Fruit fly (Drosophila melanogaster) whole organism, embryonic: Measurements from ENCODE around the gene fz3.
A peak's percentile ranks its signal among the peaks of the same experiment; 100 is the strongest.

Experiments
- BEAF-32 ChIP-seq: fragments of 200-800 bp; sonication (Bioruptor generic); optimal IDR thresholded peaks from 3 replicates; lab custom pipeline; 2017; ENCODE audit warnings: missing biosample characterization, missing genetic modification characterization, mild to moderate bottlenecking, moderate library complexity, missing genetic modification reagents
- Bgb ChIP-seq: fragments of 200-800 bp; sonication (Bioruptor generic); IDR thresholded peaks from 2 replicates; pipeline ENCODE4 v1.3.6; 2022; ENCODE audit warnings: missing biosample characterization, missing genetic modification characterization; ENCODE audit not compliant: partially characterized antibody
- CG11723 ChIP-seq: fragments of 200-800 bp; sonication (Bioruptor generic); optimal IDR thresholded peaks from 2 replicates; lab custom pipeline; 2017; ENCODE audit warnings: missing biosample characterization, mild to moderate bottlenecking, missing genetic modification characterization
- CG12155 ChIP-seq: fragments of 200-800 bp; sonication (Bioruptor generic); optimal IDR thresholded peaks from 3 replicates; lab custom pipeline; 2016; ENCODE audit warnings: missing biosample characterization, missing genetic modification characterization
- CG13775 ChIP-seq: fragments of 200-800 bp; sonication (Bioruptor generic); optimal IDR thresholded peaks from 3 replicates; lab custom pipeline; 2017; ENCODE audit warnings: missing biosample characterization, mild to moderate bottlenecking, missing genetic modification characterization
- CG14860 ChIP-seq: fragments of 200-800 bp; sonication (Bioruptor generic); IDR thresholded peaks from 3 replicates; pipeline ENCODE4 v1.3.6; 2022; ENCODE audit warnings: missing biosample characterization, missing genetic modification characterization; ENCODE audit not compliant: partially characterized antibody
- CG2116 ChIP-seq: fragments of 200-800 bp; sonication (Bioruptor generic); optimal IDR thresholded peaks from 3 replicates; lab custom pipeline; 2018; ENCODE audit warnings: missing biosample characterization, mild to moderate bottlenecking, missing genetic modification characterization
- CG2129 ChIP-seq: fragments of 200-800 bp; sonication (Bioruptor generic); IDR thresholded peaks from 2 replicates; pipeline ENCODE4 v1.3.6; 2022; ENCODE audit warnings: missing biosample characterization, missing genetic modification characterization; ENCODE audit not compliant: partially characterized antibody
- CG2712 ChIP-seq: fragments of 200-800 bp; optimal IDR thresholded peaks from 3 replicates; lab custom pipeline; 2019; ENCODE audit warnings: missing biosample characterization, mild to moderate bottlenecking, missing genetic modification characterization, moderate library complexity
- CG30403 ChIP-seq: fragments of 200-800 bp; sonication (Bioruptor generic); optimal IDR thresholded peaks from 3 replicates; lab custom pipeline; 2016; ENCODE audit warnings: missing biosample characterization, missing genetic modification characterization
- CG34224 ChIP-seq: fragments of 200-800 bp; sonication (Bioruptor generic); IDR thresholded peaks from 3 replicates; pipeline ENCODE4 v1.3.6; 2022; ENCODE audit warnings: missing biosample characterization, missing genetic modification characterization; ENCODE audit not compliant: partially characterized antibody
- CG3838 ChIP-seq: fragments of 200-800 bp; sonication (Bioruptor generic); optimal IDR thresholded peaks from 3 replicates; lab custom pipeline; 2016; ENCODE audit warnings: missing biosample characterization, missing genetic modification characterization
- CG4404 ChIP-seq: fragments of 200-800 bp; sonication (Bioruptor generic); IDR thresholded peaks from 2 replicates; pipeline ENCODE4 v1.3.6; 2022; ENCODE audit warnings: missing biosample characterization, missing genetic modification characterization
- CG8290 ChIP-seq, 3 experiments: fragments of 200-800 bp; sonication (Bioruptor generic); optimal IDR thresholded peaks; 2 replicates each; lab custom pipeline; 2016 to 2019; ENCODE audit warnings: missing biosample characterization in 3 of 3, missing genetic modification characterization in 3 of 3, mild to moderate bottlenecking in 2 of 3, moderate library complexity in 1 of 3
- CG8478 ChIP-seq: fragments of >200 bp; optimal IDR thresholded peaks from 2 replicates; lab custom pipeline; 2018
- CrebB ChIP-seq: fragments of 200-800 bp; sonication (Bioruptor generic); optimal IDR thresholded peaks from 3 replicates; lab custom pipeline; 2018; ENCODE audit warnings: missing biosample characterization, mild to moderate bottlenecking, missing genetic modification characterization
- Dip3 ChIP-seq: fragments of 200-800 bp; sonication (Bioruptor generic); optimal IDR thresholded peaks from 3 replicates; lab custom pipeline; 2016; ENCODE audit warnings: missing biosample characterization, missing genetic modification characterization
- Ets97D ChIP-seq: fragments of 200-800 bp; sonication (Bioruptor generic); optimal IDR thresholded peaks from 3 replicates; lab custom pipeline; 2016; ENCODE audit warnings: missing biosample characterization, missing genetic modification characterization
- HLH4C ChIP-seq: fragments of 200-800 bp; sonication (Bioruptor generic); IDR thresholded peaks from 3 replicates; pipeline ENCODE4 v1.3.6; 2022; ENCODE audit warnings: missing biosample characterization, missing genetic modification characterization; ENCODE audit not compliant: partially characterized antibody
- HLH54F ChIP-seq: fragments of 200-800 bp; sonication (Bioruptor generic); optimal IDR thresholded peaks from 3 replicates; lab custom pipeline; 2016; ENCODE audit warnings: missing biosample characterization, missing genetic modification characterization
- Hmx ChIP-seq: fragments of 200-800 bp; sonication (Bioruptor generic); optimal IDR thresholded peaks from 2 replicates; lab custom pipeline; 2016; ENCODE audit warnings: missing biosample characterization, missing genetic modification characterization
- Myb ChIP-seq: fragments of 200-800 bp; sonication (Bioruptor generic); optimal IDR thresholded peaks from 2 replicates; lab custom pipeline; 2016; ENCODE audit warnings: missing biosample characterization, missing genetic modification characterization
- Nf-YC ChIP-seq: fragments of 200-800 bp; optimal IDR thresholded peaks from 3 replicates; lab custom pipeline; 2019; ENCODE audit warnings: missing biosample characterization, mild to moderate bottlenecking, missing genetic modification characterization, moderate library complexity
- Scr ChIP-seq: fragments of 200-800 bp; sonication (Bioruptor generic); IDR thresholded peaks from 2 replicates; pipeline ENCODE4 v1.3.6; 2022; ENCODE audit warnings: missing biosample characterization, missing genetic modification characterization; ENCODE audit not compliant: partially characterized antibody
- Sin3A ChIP-seq: fragments of >200 bp; optimal IDR thresholded peaks from 2 replicates; lab custom pipeline; 2018
- Six4 ChIP-seq: fragments of 200-800 bp; sonication (Bioruptor generic); optimal IDR thresholded peaks from 2 replicates; lab custom pipeline; 2016; ENCODE audit warnings: missing biosample characterization, missing genetic modification characterization
- Usf ChIP-seq: fragments of 200-800 bp; sonication (Bioruptor generic); optimal IDR thresholded peaks from 2 replicates; lab custom pipeline; 2017; ENCODE audit warnings: missing genotype, missing biosample characterization, missing genetic modification characterization
- aop ChIP-seq: fragments of 200-800 bp; sonication (Bioruptor generic); IDR thresholded peaks from 2 replicates; pipeline ENCODE4 v1.3.6; 2022; ENCODE audit warnings: missing biosample characterization, missing genetic modification characterization
- bbx ChIP-seq: fragments of 200-800 bp; sonication (Bioruptor generic); IDR thresholded peaks from 2 replicates; pipeline ENCODE4 v1.3.6; 2022; ENCODE audit warnings: missing biosample characterization, missing genetic modification characterization; ENCODE audit not compliant: partially characterized antibody
- croc ChIP-seq: fragments of 200-800 bp; sonication (Bioruptor generic); conservative IDR thresholded peaks from 3 replicates; pipeline ENCODE4 v1.3.6; 2022; ENCODE audit warnings: missing biosample characterization, missing genetic modification characterization
- dm ChIP-seq: fragments of 200-800 bp; sonication (Bioruptor generic); optimal IDR thresholded peaks from 3 replicates; lab custom pipeline; 2016; ENCODE audit warnings: missing biosample characterization, missing genetic modification characterization
- fru ChIP-seq: fragments of >200 bp; optimal IDR thresholded peaks from 2 replicates; lab custom pipeline; 2017
- gfzf ChIP-seq: fragments of 200-800 bp; sonication (Bioruptor generic); optimal IDR thresholded peaks from 2 replicates; lab custom pipeline; 2016; ENCODE audit warnings: missing biosample characterization, mild to moderate bottlenecking, missing genetic modification characterization, moderate library complexity
- gt ChIP-seq: fragments of 200-800 bp; sonication (Bioruptor generic); IDR thresholded peaks from 2 replicates; pipeline ENCODE4 v1.3.6; 2022; ENCODE audit warnings: missing biosample characterization, missing genetic modification characterization
- h ChIP-seq: fragments of >200 bp; optimal IDR thresholded peaks from 2 replicates; lab custom pipeline; 2017
- inv ChIP-seq: fragments of 200-800 bp; sonication (Bioruptor generic); IDR thresholded peaks from 2 replicates; pipeline ENCODE4 v1.3.6; 2022; ENCODE audit warnings: missing biosample characterization, missing genetic modification characterization; ENCODE audit not compliant: partially characterized antibody
- kay ChIP-seq: fragments of 200-800 bp; sonication (Bioruptor generic); optimal IDR thresholded peaks from 2 replicates; lab custom pipeline; 2016; ENCODE audit warnings: missing biosample characterization, missing genetic modification characterization
- knrl ChIP-seq: fragments of 200-800 bp; sonication (Bioruptor generic); IDR thresholded peaks from 3 replicates; pipeline ENCODE4 v1.3.6; 2022; ENCODE audit warnings: missing biosample characterization, missing genetic modification characterization; ENCODE audit not compliant: partially characterized antibody
- mam ChIP-seq: fragments of 200-800 bp; sonication (Bioruptor generic); optimal IDR thresholded peaks from 3 replicates; lab custom pipeline; 2016; ENCODE audit warnings: missing biosample characterization, missing genetic modification characterization
- nerfin-2 ChIP-seq: fragments of 200-800 bp; sonication (Bioruptor generic); IDR thresholded peaks from 2 replicates; pipeline ENCODE4 v1.3.6; 2022; ENCODE audit warnings: missing biosample characterization, missing genetic modification characterization; ENCODE audit not compliant: partially characterized antibody
- nom ChIP-seq: fragments of 200-800 bp; sonication (Bioruptor generic); optimal IDR thresholded peaks from 2 replicates; lab custom pipeline; 2017; ENCODE audit warnings: missing biosample characterization, missing genetic modification characterization, mild to moderate bottlenecking, moderate library complexity, missing genetic modification reagents
- oc ChIP-seq: fragments of 200-800 bp; sonication (Bioruptor generic); optimal IDR thresholded peaks from 2 replicates; lab custom pipeline; 2018; ENCODE audit warnings: missing biosample characterization, mild to moderate bottlenecking, missing genetic modification characterization, moderate library complexity
- pho ChIP-seq: fragments of 200-800 bp; sonication (Bioruptor generic); optimal IDR thresholded peaks from 2 replicates; lab custom pipeline; 2016; ENCODE audit warnings: missing biosample characterization, missing genetic modification characterization
- ranshi ChIP-seq: fragments of 200-800 bp; sonication (Bioruptor generic); IDR thresholded peaks from 2 replicates; pipeline ENCODE4 v1.3.6; 2022; ENCODE audit warnings: missing biosample characterization, missing genetic modification characterization
- row ChIP-seq: fragments of 200-800 bp; sonication (Bioruptor generic); IDR thresholded peaks from 3 replicates; pipeline ENCODE4 v1.3.6; 2022; ENCODE audit warnings: missing biosample characterization, missing genetic modification characterization
- tgo ChIP-seq: fragments of 200-800 bp; sonication (Bioruptor generic); IDR thresholded peaks from 3 replicates; pipeline ENCODE4 v1.3.6; 2022; ENCODE audit warnings: missing biosample characterization, missing genetic modification characterization
- unpg ChIP-seq: fragments of 200-800 bp; sonication (Bioruptor generic); optimal IDR thresholded peaks from 3 replicates; lab custom pipeline; 2018; ENCODE audit warnings: missing biosample characterization, mild to moderate bottlenecking, missing genetic modification characterization, moderate library complexity
- vnd ChIP-seq: fragments of 200-800 bp; sonication (Bioruptor generic); IDR thresholded peaks from 3 replicates; pipeline ENCODE4 v1.3.6; 2022; ENCODE audit warnings: missing biosample characterization, missing genetic modification characterization; ENCODE audit not compliant: partially characterized antibody
- zen ChIP-seq: fragments of 200-800 bp; sonication (Bioruptor generic); optimal IDR thresholded peaks from 3 replicates; lab custom pipeline; 2018; ENCODE audit warnings: missing biosample characterization, mild to moderate bottlenecking, missing genetic modification characterization, moderate library complexity

Gene fz3

dm6 chrX:801157-801872, 31.6 kb downstream of the fz3 start, which contains the start of gene Rbf (continued):
- TF ChIP-seq oc (tag; lab: Kevin White, UChicago) (no peak), CG11723 (GFP tag; lab: Kevin White, UChicago) (no peak), CG13775 (no peak), Six4 (GFP tag; lab: Kevin White, UChicago) (no peak), CG34224 (GFP tag; lab: Robert Waterston, UW) (0 out of 3 replicates have a peak, but pooled peaks have one; percentile 25), CG2116 (GFP tag; lab: Kevin White, UChicago) (peak; percentile 62), bbx (GFP tag; lab: Robert Waterston, UW) (peak; percentile 53; the same call in 1 of the 2 replicates), CG4404 (GFP tag; lab: Robert Waterston, UW) (no peak), Nf-YC (tag; lab: Kevin White, UChicago) (peak; percentile 11), BEAF-32 (GFP tag; lab: Kevin White, UChicago) (peak; percentile 79), knrl (GFP tag; lab: Robert Waterston, UW) (peak; percentile 61; the same call in 2 of the 3 replicates), gfzf (peak; percentile 85), Usf (GFP tag; lab: Kevin White, UChicago) (no peak), Scr (GFP tag; lab: Robert Waterston, UW) (peak; percentile 66), nom (GFP tag; lab: Kevin White, UChicago) (no peak), dm (GFP tag; lab: Kevin White, UChicago) (peak; percentile 25), Bgb (GFP tag; lab: Robert Waterston, UW) (peak; percentile 55), HLH4C (peak; percentile 43; the same call in 2 of the 3 replicates), CG2129 (GFP tag; lab: Robert Waterston, UW) (peak; percentile 39; the same call in 1 of the 2 replicates), fru (lab: Kevin White, UChicago) (no peak), HLH54F (GFP tag; lab: Kevin White, UChicago) (no peak), h (lab: Kevin White, UChicago) (no peak), CG8478 (lab: Kevin White, UChicago) (no peak), CG30403 (peak; percentile 1), CrebB (tag; lab: Kevin White, UChicago) (no peak), row (GFP tag; lab: Robert Waterston, UW) (0 out of 3 replicates have a peak, but pooled peaks have one; percentile 19), CG12155 (GFP tag; lab: Kevin White, UChicago) (no peak), Dip3 (GFP tag; lab: Kevin White, UChicago) (peak; percentile 40), Ets97D (GFP tag; lab: Kevin White, UChicago) (peak; percentile 41), CG3838 (GFP tag; lab: Kevin White, UChicago) (no peak), mam (GFP tag; lab: Kevin White, UChicago) (peak; percentile 26), vnd (GFP tag; lab: Robert Waterston, UW) (peak; percentile 46; the same call in 1 of the 3 replicates), aop (GFP tag; lab: Robert Waterston, UW) (no peak), Sin3A (lab: Kevin White, UChicago) (peak; percentile 95), Hmx (GFP tag; lab: Kevin White, UChicago) (no peak), tgo (GFP tag; lab: Robert Waterston, UW) (no peak), nerfin-2 (0 out of 2 replicates have a peak, but pooled peaks have one; percentile 38), ranshi (GFP tag; lab: Robert Waterston, UW) (no peak), unpg (GFP tag; lab: Kevin White, UChicago) (no peak), croc (GFP tag; lab: Robert Waterston, UW) (no peak), pho (GFP tag; lab: Kevin White, UChicago) (no peak), CG2712 (peak; percentile 6), inv (GFP tag; lab: Robert Waterston, UW) (peak; percentile 32), gt (GFP tag; lab: Robert Waterston, UW) (no peak), CG8290 (GFP tag; optimal IDR thresholded peaks at IDR 0.05; lab: Kevin White, UChicago) (no peak), CG8290 (tag; optimal IDR thresholded peaks at IDR 0.05; lab: Kevin White, UChicago) (peak in 1 of 2 experiments; percentile 16), Myb (GFP tag; lab: Kevin White, UChicago) (peak; percentile 77), zen (tag; lab: Kevin White, UChicago) (peak; percentile 3), kay (GFP tag; lab: Kevin White, UChicago) (no peak), CG14860 (GFP tag; lab: Robert Waterston, UW) (0 out of 3 replicates have a peak, but pooled peaks have one; percentile 8)
